Worm (Caenorhabditis elegans) whole organism, L4 larva: ENCODE data around the gene C45G9.9.
"Not testable (repeated sequence)": the region's sequence is repeated elsewhere in the genome, so short reads cannot be mapped to it uniquely, and the experiment has no call there.

Experiments used
- F10B5.3 ChIP-seq: sonication (generic microtip); optimal IDR thresholded peaks from 2 replicates; lab custom pipeline; 2016; ENCODE audit warnings: mild to moderate bottlenecking, missing genetic modification characterization, missing compliant biosample characterization
- F44E2.7 ChIP-seq: fragments of 200-800 bp; sonication (Bioruptor generic); IDR thresholded peaks from 2 replicates; pipeline ENCODE4 v2.1.2; 2022; ENCODE audit warnings: missing genetic modification characterization, missing compliant biosample characterization
- R02D3.7 ChIP-seq: fragments of 150-350 bp; sonication (generic microtip); optimal IDR thresholded peaks from 3 replicates; lab custom pipeline; 2014; ENCODE audit warnings: missing biosample characterization, missing genetic modification characterization
- T20F7.1 ChIP-seq: fragments of 200-800 bp; sonication (Bioruptor generic); optimal IDR thresholded peaks from 2 replicates; lab custom pipeline; 2018; ENCODE audit warnings: mild to moderate bottlenecking, missing genetic modification characterization, missing compliant biosample characterization
- T26A8.4 ChIP-seq: fragments of 200-800 bp; sonication (Bioruptor generic); IDR thresholded peaks from 2 replicates; pipeline ENCODE4 v1.3.6; 2022; ENCODE audit warnings: missing genetic modification characterization, missing compliant biosample characterization
- Y75B8A.6 ChIP-seq: fragments of 200-800 bp; sonication (Bioruptor generic); IDR thresholded peaks from 2 replicates; pipeline ENCODE4 v1.3.6; 2022; ENCODE audit warnings: missing genetic modification reagents, missing genetic modification characterization, missing compliant biosample characterization
- aha-1 ChIP-seq: fragments of 150-350 bp; peaks from one replicate; lab custom pipeline; 2014; ENCODE audit warnings: missing biosample characterization, missing genetic modification characterization
- arid-1 ChIP-seq: fragments of 200-800 bp; sonication (Bioruptor generic); conservative IDR thresholded peaks from 2 replicates; pipeline ENCODE4 v1.3.6; 2022; ENCODE audit warnings: missing genetic modification reagents, missing genetic modification characterization, missing compliant biosample characterization
- ceh-62 ChIP-seq: sonication (generic microtip); optimal IDR thresholded peaks from 2 replicates; lab custom pipeline; 2017; ENCODE audit warnings: missing biosample characterization, missing genetic modification characterization
- daf-12 ChIP-seq: fragments of 150-350 bp; optimal IDR thresholded peaks from 2 replicates; lab custom pipeline; 2014; ENCODE audit warnings: missing biosample characterization, missing genetic modification reagents, missing genetic modification characterization
- daf-16 ChIP-seq, 3 experiments: sonication (generic microtip); optimal IDR thresholded peaks; 2 replicates each; lab custom pipeline; 2016 to 2017; ENCODE audit warnings: missing genetic modification characterization in 3 of 3, missing genetic modification reagents in 3 of 3, mild to moderate bottlenecking in 2 of 3, missing compliant biosample characterization in 2 of 3, missing biosample characterization in 1 of 3, moderate library complexity in 1 of 3
- daf-19 ChIP-seq: fragments of 200-800 bp; sonication (Bioruptor generic); conservative IDR thresholded peaks from 2 replicates; pipeline ENCODE4 v1.3.6; 2022; ENCODE audit warnings: missing genetic modification characterization, missing compliant biosample characterization
- dmd-9 ChIP-seq: fragments of 200-800 bp; sonication (Bioruptor generic); IDR thresholded peaks from 2 replicates; pipeline ENCODE4 v1.3.6; 2022; ENCODE audit warnings: missing genetic modification reagents, missing genetic modification characterization, missing compliant biosample characterization
- dpl-1 ChIP-seq: fragments of 150-350 bp; optimal IDR thresholded peaks from 2 replicates; lab custom pipeline; 2014; ENCODE audit warnings: missing biosample characterization, missing genetic modification reagents, missing genetic modification characterization
- duxl-1 ChIP-seq: sonication (generic microtip); optimal IDR thresholded peaks from 2 replicates; lab custom pipeline; 2016; ENCODE audit warnings: mild to moderate bottlenecking, missing genetic modification characterization, moderate library complexity, missing compliant biosample characterization; ENCODE audit not compliant: poor library complexity
- hif-1 ChIP-seq, 2 experiments: sonication (generic microtip); optimal IDR thresholded peaks; 2 replicates each; lab custom pipeline; 2016 to 2017; ENCODE audit warnings: missing compliant biosample characterization in 2 of 2, missing genetic modification characterization in 2 of 2, missing genetic modification reagents in 2 of 2, missing genotype in 2 of 2, mild to moderate bottlenecking in 1 of 2
- hlh-11 ChIP-seq: fragments of 200-800 bp; sonication (Bioruptor generic); optimal IDR thresholded peaks from 2 replicates; lab custom pipeline; 2018; ENCODE audit warnings: mild to moderate bottlenecking, missing genetic modification characterization, missing compliant biosample characterization
- lin-38 ChIP-seq: fragments of 200-800 bp; sonication (Bioruptor generic); IDR thresholded peaks from 2 replicates; pipeline ENCODE4 v1.3.6; 2022; ENCODE audit warnings: missing genetic modification reagents, missing genetic modification characterization, missing compliant biosample characterization
- lsy-2 ChIP-seq, 2 experiments: fragments of 150-350 bp in 1 of 2; sonication (generic microtip) in 1 of 2; optimal IDR thresholded peaks; 2 replicates each; lab custom pipeline; 2014 to 2017; ENCODE audit warnings: missing biosample characterization in 2 of 2, missing genetic modification characterization in 2 of 2
- madf-5 ChIP-seq, 2 experiments: fragments of 200-800 bp; sonication (Bioruptor generic); IDR thresholded peaks; 2 replicates each; pipeline ENCODE4 v1.3.6; 2022; ENCODE audit warnings: missing compliant biosample characterization in 2 of 2, missing genetic modification characterization in 2 of 2
- madf-9 ChIP-seq: fragments of 200-800 bp; sonication (Bioruptor generic); conservative IDR thresholded peaks from 2 replicates; pipeline ENCODE4 v1.3.6; 2022; ENCODE audit warnings: missing genetic modification reagents, missing genetic modification characterization, missing compliant biosample characterization
- mep-1 ChIP-seq: fragments of 150-350 bp; sonication (generic microtip); optimal IDR thresholded peaks from 3 replicates; lab custom pipeline; 2014; ENCODE audit warnings: missing biosample characterization, missing genetic modification characterization
- mes-2 ChIP-seq: sonication (generic microtip); optimal IDR thresholded peaks from 2 replicates; lab custom pipeline; 2016; ENCODE audit warnings: missing genotype, mild to moderate bottlenecking, missing genetic modification characterization, missing compliant biosample characterization; ENCODE audit not compliant: poor library complexity, severe bottlenecking
- nhr-25 ChIP-seq: sonication (generic microtip); optimal IDR thresholded peaks from 2 replicates; lab custom pipeline; 2017; ENCODE audit warnings: missing genetic modification characterization, mild to moderate bottlenecking, missing compliant biosample characterization, antibody characterized with exemption, moderate library complexity, borderline replicate concordance; ENCODE audit not compliant: insufficient read depth
- nhr-28 ChIP-seq: fragments of 150-350 bp; optimal IDR thresholded peaks from 2 replicates; lab custom pipeline; 2014; ENCODE audit warnings: missing biosample characterization, missing genetic modification characterization
- nhr-48 ChIP-seq: sonication (generic microtip); optimal IDR thresholded peaks from 2 replicates; lab custom pipeline; 2016; ENCODE audit warnings: mild to moderate bottlenecking, missing genetic modification characterization, missing compliant biosample characterization
- nhr-6 ChIP-seq: fragments of 150-350 bp; optimal IDR thresholded peaks from 2 replicates; lab custom pipeline; 2014; ENCODE audit warnings: missing biosample characterization, missing genetic modification characterization
- nhr-77 ChIP-seq: fragments of 150-350 bp; optimal IDR thresholded peaks from 2 replicates; lab custom pipeline; 2014; ENCODE audit warnings: missing biosample characterization, missing genetic modification characterization
- pha-4 ChIP-seq, 2 experiments: fragments of 150-350 bp in 1 of 2; fragments of 200-800 bp in 1 of 2; sonication (Bioruptor generic) in 1 of 2; IDR thresholded peaks in 1 of 2; optimal IDR thresholded peaks in 1 of 2; 2 replicates each; pipeline versions ENCODE4 v1.3.6 to Lab custom; 2014 to 2022; ENCODE audit warnings: missing genetic modification characterization in 2 of 2, missing genetic modification reagents in 2 of 2, missing biosample characterization in 1 of 2, missing compliant biosample characterization in 1 of 2
- pqm-1 ChIP-seq: sonication (generic microtip); optimal IDR thresholded peaks from 2 replicates; lab custom pipeline; 2017; ENCODE audit warnings: missing biosample characterization, missing genetic modification characterization
- saeg-2 ChIP-seq: fragments of 200-800 bp; sonication (Bioruptor generic); IDR thresholded peaks from 2 replicates; pipeline ENCODE4 v1.3.6; 2022; ENCODE audit warnings: missing genetic modification reagents, missing genetic modification characterization, missing compliant biosample characterization
- spr-1 ChIP-seq: sonication (generic microtip); optimal IDR thresholded peaks from 2 replicates; lab custom pipeline; 2016; ENCODE audit warnings: mild to moderate bottlenecking, missing genetic modification characterization, missing compliant biosample characterization
- unc-130 ChIP-seq: sonication (generic microtip); optimal IDR thresholded peaks from 2 replicates; lab custom pipeline; 2016; ENCODE audit warnings: missing genetic modification reagents, missing genetic modification characterization, missing compliant biosample characterization
- unc-62 ChIP-seq, 3 experiments: fragments of 150-350 bp in 1 of 3; sonication (generic microtip); optimal IDR thresholded peaks in 2 of 3; peaks in 1 of 3; 1 replicate in 1 of 3; 2 replicates in 2 of 3; lab custom pipeline; 2014 to 2017; ENCODE audit warnings: missing biosample characterization in 3 of 3, missing genetic modification characterization in 3 of 3, missing genetic modification reagents in 3 of 3, missing genotype in 1 of 3
- zag-1 ChIP-seq: fragments of 150-350 bp; optimal IDR thresholded peaks from 2 replicates; lab custom pipeline; 2014; ENCODE audit warnings: missing biosample characterization, missing genetic modification characterization
- zfp-2 ChIP-seq: sonication (generic microtip); optimal IDR thresholded peaks from 2 replicates; lab custom pipeline; 2016; ENCODE audit warnings: mild to moderate bottlenecking, missing genetic modification characterization, missing compliant biosample characterization
- zfp-3 ChIP-seq: fragments of 200-800 bp; sonication (Bioruptor generic); conservative IDR thresholded peaks from 2 replicates; pipeline ENCODE4 v1.3.6; 2022; ENCODE audit warnings: missing genetic modification reagents, missing genetic modification characterization, missing compliant biosample characterization
- zip-11 ChIP-seq: fragments of 200-800 bp; sonication (Bioruptor generic); IDR thresholded peaks from 2 replicates; pipeline ENCODE4 v1.3.6; 2022; ENCODE audit warnings: missing genetic modification characterization, missing compliant biosample characterization
- zip-2 ChIP-seq: fragments of 150-350 bp; optimal IDR thresholded peaks from 2 replicates; lab custom pipeline; 2014; ENCODE audit warnings: missing biosample characterization, missing genetic modification characterization

The C45G9.9 gene

ce11 chrIII:5055709-5056108, at the start of gene C45G9.9:
Gene C45G9.9 (minus strand): TSS chrIII:5055809.
- not testable (repeated sequence) for TF ChIP-seq F44E2.7 (GFP tag; lab: Robert Waterston, UW); zfp-2; nhr-48 (tag; lab: Kevin White, UChicago)

DNA sequence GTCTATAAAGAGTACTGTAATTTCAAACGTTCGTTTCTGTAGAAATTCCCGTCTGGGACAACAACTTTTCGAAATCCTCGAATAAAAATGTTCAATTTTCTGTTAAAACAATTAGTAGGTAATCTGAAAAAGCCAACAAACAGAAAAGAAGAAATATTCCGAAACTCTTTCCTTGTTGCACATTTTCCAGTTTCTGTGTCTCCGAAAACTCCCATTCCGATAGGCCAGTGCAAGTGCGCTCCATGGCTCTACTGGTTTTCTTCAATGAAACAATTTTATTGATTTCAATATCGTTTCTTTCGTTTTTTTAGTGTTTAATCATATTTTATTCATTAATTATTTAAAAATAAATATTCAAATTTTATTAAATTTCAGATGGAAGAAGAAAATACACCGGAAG, 47.0 kb upstream of the C45G9.9 start, which contains the start of gene F54D8.6:
F54D8.6 (plus strand) TSS at position 370 of the 400 bp plus-strand sequence.
- peak; percentile 93 for TF ChIP-seq mes-2 (tag; lab: Kevin White, UChicago)
- peak; percentile 10 for TF ChIP-seq unc-130 (GFP tag; lab: Kevin White, UChicago)
- peak; percentile 35 for TF ChIP-seq mep-1 (tag; lab: Kevin White, UChicago)
- TF ChIP-seq madf-9 (GFP tag; lab: Robert Waterston, UW) = no peak
- TF ChIP-seq daf-12 = no peak
- TF ChIP-seq madf-5 (GFP tag; IDR thresholded peaks at IDR 0.05; lab: Robert Waterston, UW) = no peak
- TF ChIP-seq aha-1 (tag; lab: Kevin White, UChicago) = peak; percentile 40
- TF ChIP-seq pha-4 (GFP tag; IDR thresholded peaks at IDR 0.05; lab: Robert Waterston, UW) = no peak
- TF ChIP-seq pha-4 (tag; optimal IDR thresholded peaks at IDR 0.05; lab: Kevin White, UChicago) = no peak
- no peak for TF ChIP-seq T26A8.4 (GFP tag; lab: Robert Waterston, UW)
- no peak for TF ChIP-seq ceh-62 (tag; lab: Kevin White, UChicago)
- no peak for TF ChIP-seq F44E2.7 (GFP tag; lab: Robert Waterston, UW)
- TF ChIP-seq zag-1 = no peak
- TF ChIP-seq dpl-1 (GFP tag; lab: Kevin White, UChicago) = peak; percentile 40
- no peak for TF ChIP-seq pqm-1 (tag; lab: Kevin White, UChicago)
- peak; percentile 21 for TF ChIP-seq nhr-77 (tag; lab: Kevin White, UChicago)
- no peak for TF ChIP-seq spr-1
- TF ChIP-seq zfp-3 (GFP tag; lab: Robert Waterston, UW) = no peak
- TF ChIP-seq lsy-2 (tag; optimal IDR thresholded peaks at IDR 0.05; lab: Kevin White, UChicago) = peak in 1 of 2 experiments; percentile 63
- TF ChIP-seq nhr-6 (tag; lab: Kevin White, UChicago) = no peak
- TF ChIP-seq daf-16 (GFP tag; optimal IDR thresholded peaks at IDR 0.05; lab: Kevin White, UChicago) = no peak
- TF ChIP-seq daf-16 (tag; optimal IDR thresholded peaks at IDR 0.05; lab: Kevin White, UChicago) = peak; percentile 4
- no peak for TF ChIP-seq arid-1 (GFP tag; lab: Robert Waterston, UW)
- no peak for TF ChIP-seq duxl-1 (tag; lab: Kevin White, UChicago)
- TF ChIP-seq hlh-11 (tag; lab: Kevin White, UChicago) = peak; percentile 5
- TF ChIP-seq Y75B8A.6 (GFP tag; lab: Robert Waterston, UW) = no peak
- TF ChIP-seq T20F7.1 (GFP tag; lab: Kevin White, UChicago) = no peak
- no peak for TF ChIP-seq nhr-48 (tag; lab: Kevin White, UChicago)
- TF ChIP-seq unc-62 (GFP tag; optimal IDR thresholded peaks at IDR 0.05 in 1 of 2; lab: Kevin White, UChicago) = peak in 1 of 2 experiments; percentile 60
- no peak for TF ChIP-seq unc-62 (tag; optimal IDR thresholded peaks at IDR 0.05; lab: Kevin White, UChicago)
- no peak for TF ChIP-seq F10B5.3 (tag; lab: Kevin White, UChicago)
- no peak for TF ChIP-seq zip-11
- TF ChIP-seq saeg-2 (GFP tag; lab: Robert Waterston, UW) = no peak
- peak in 1 of 2 experiments; percentile 4 for TF ChIP-seq hif-1 (tag; optimal IDR thresholded peaks at IDR 0.05; lab: Kevin White, UChicago)
- TF ChIP-seq lin-38 (GFP tag; lab: Robert Waterston, UW) = peak; percentile 91
- TF ChIP-seq dmd-9 (GFP tag; lab: Robert Waterston, UW) = no peak
- TF ChIP-seq nhr-25 = no peak
- TF ChIP-seq daf-19 (GFP tag; lab: Robert Waterston, UW) = no peak
- TF ChIP-seq nhr-28 (tag; lab: Kevin White, UChicago) = peak; percentile 18
- TF ChIP-seq zip-2 (tag; lab: Kevin White, UChicago) = no peak
- no peak for TF ChIP-seq R02D3.7 (tag; lab: Kevin White, UChicago)
